Fruit fly (Drosophila melanogaster) whole organism, pupa: ENCODE results near the gene Ect3.

Experiments
- CG10348 ChIP-seq: fragments of 200-800 bp; sonication (Bioruptor generic); IDR thresholded peaks from 2 replicates; pipeline ENCODE4 v1.3.6; 2022; ENCODE audit warnings: missing biosample characterization, missing genetic modification characterization
- CG12605 ChIP-seq: fragments of 200-800 bp; sonication (Bioruptor generic); IDR thresholded peaks from 2 replicates; pipeline ENCODE4 v1.3.6; 2022; ENCODE audit warnings: missing biosample characterization, missing genetic modification characterization
- CG13204 ChIP-seq: fragments of 200-800 bp; sonication (Bioruptor generic); optimal IDR thresholded peaks from 2 replicates; lab custom pipeline; 2018; ENCODE audit warnings: missing biosample characterization, mild to moderate bottlenecking, missing genetic modification characterization, moderate library complexity
- CG14655 ChIP-seq: fragments of 200-800 bp; sonication (Bioruptor generic); optimal IDR thresholded peaks from 3 replicates; lab custom pipeline; 2017; ENCODE audit warnings: mild to moderate bottlenecking, missing biosample characterization, missing genetic modification reagents, missing genetic modification characterization
- CG15710 ChIP-seq: fragments of 200-800 bp; sonication (Bioruptor generic); optimal IDR thresholded peaks from 2 replicates; lab custom pipeline; 2018; ENCODE audit warnings: missing biosample characterization, mild to moderate bottlenecking, missing genetic modification characterization, moderate library complexity
- CG17806 ChIP-seq: fragments of 200-800 bp; sonication (Bioruptor generic); optimal IDR thresholded peaks from 2 replicates; lab custom pipeline; 2018; ENCODE audit warnings: missing biosample characterization, mild to moderate bottlenecking, missing genetic modification characterization, moderate library complexity
- CG32121 ChIP-seq: fragments of 200-800 bp; sonication (Bioruptor generic); IDR thresholded peaks from 2 replicates; pipeline ENCODE4 v1.3.6; 2022; ENCODE audit warnings: missing biosample characterization, missing genetic modification characterization
- CG34367 ChIP-seq: fragments of 200-800 bp; sonication (Bioruptor generic); optimal IDR thresholded peaks from 2 replicates; lab custom pipeline; 2018; ENCODE audit warnings: missing biosample characterization, mild to moderate bottlenecking, missing genetic modification characterization
- CG4496 ChIP-seq: fragments of 200-800 bp; sonication (Bioruptor generic); IDR thresholded peaks from 3 replicates; pipeline ENCODE4 v1.3.6; 2022; ENCODE audit warnings: missing biosample characterization, missing genetic modification characterization
- CG8159 ChIP-seq: fragments of 200-800 bp; sonication (Bioruptor generic); optimal IDR thresholded peaks from 3 replicates; lab custom pipeline; 2018; ENCODE audit warnings: missing biosample characterization, mild to moderate bottlenecking, missing genetic modification characterization, moderate library complexity
- CG8301 ChIP-seq: fragments of 200-800 bp; sonication (Bioruptor generic); optimal IDR thresholded peaks from 2 replicates; lab custom pipeline; 2018; ENCODE audit warnings: missing biosample characterization, mild to moderate bottlenecking, missing genetic modification characterization
- CG9948 ChIP-seq: fragments of 200-800 bp; sonication (Bioruptor generic); optimal IDR thresholded peaks from 2 replicates; lab custom pipeline; 2018; ENCODE audit warnings: missing biosample characterization, mild to moderate bottlenecking, missing genetic modification characterization, moderate library complexity
- D1 ChIP-seq: fragments of 200-800 bp; sonication (Bioruptor generic); optimal IDR thresholded peaks from 2 replicates; lab custom pipeline; 2018; ENCODE audit warnings: missing biosample characterization, mild to moderate bottlenecking, missing genetic modification characterization, moderate library complexity
- EcR ChIP-seq: fragments of 200-800 bp; sonication (Bioruptor generic); optimal IDR thresholded peaks from 3 replicates; lab custom pipeline; 2019; ENCODE audit warnings: missing biosample characterization, missing genetic modification characterization, mild to moderate bottlenecking, moderate library complexity, missing genetic modification reagents
- Ets98B ChIP-seq: fragments of 200-800 bp; sonication (Bioruptor generic); IDR thresholded peaks from 2 replicates; pipeline ENCODE4 v1.3.6; 2022; ENCODE audit warnings: missing biosample characterization, missing genetic modification characterization
- Pif1A ChIP-seq: fragments of 200-800 bp; sonication (Bioruptor generic); optimal IDR thresholded peaks from 3 replicates; lab custom pipeline; 2016; ENCODE audit warnings: missing biosample characterization, missing genetic modification characterization
- Pif1B ChIP-seq: fragments of 200-800 bp; sonication (Bioruptor generic); optimal IDR thresholded peaks from 3 replicates; lab custom pipeline; 2016; ENCODE audit warnings: missing biosample characterization, missing genetic modification characterization
- Snoo ChIP-seq: fragments of 200-800 bp; sonication (Bioruptor generic); optimal IDR thresholded peaks from 3 replicates; lab custom pipeline; 2017; ENCODE audit warnings: missing biosample characterization, mild to moderate bottlenecking, missing genetic modification characterization, inconsistent platforms
- fd96Ca ChIP-seq: fragments of 200-800 bp; sonication (Bioruptor generic); IDR thresholded peaks from 3 replicates; pipeline ENCODE4 v1.3.6; 2022; ENCODE audit warnings: missing biosample characterization, missing genetic modification characterization
- gl ChIP-seq: fragments of 200-800 bp; sonication (Bioruptor generic); optimal IDR thresholded peaks from 2 replicates; lab custom pipeline; 2018; ENCODE audit warnings: missing biosample characterization, mild to moderate bottlenecking, missing genetic modification characterization
- rn ChIP-seq: fragments of 200-800 bp; sonication (Bioruptor generic); IDR thresholded peaks from 2 replicates; pipeline ENCODE4 v1.3.6; 2022; ENCODE audit warnings: missing biosample characterization, missing genetic modification characterization

Gene Ect3

DNA sequence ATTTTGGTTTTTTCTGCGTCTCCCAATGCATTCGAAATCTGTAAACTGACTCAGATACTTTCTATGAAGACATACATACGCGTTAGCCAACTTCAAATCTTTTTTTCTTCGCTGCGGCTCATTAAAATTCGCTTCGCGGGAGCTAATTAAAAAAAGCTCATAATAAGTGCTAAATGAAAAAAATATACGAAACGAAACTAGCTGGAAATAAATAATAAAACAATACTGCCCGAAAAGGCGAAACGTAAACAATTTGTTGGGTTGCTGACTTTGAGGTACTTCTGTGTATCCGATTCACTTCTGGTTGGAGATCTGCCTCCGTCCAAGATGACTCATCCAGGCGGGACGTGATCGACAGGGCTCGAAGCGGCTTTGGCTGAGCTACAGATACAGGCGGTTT lies 9.1 kb upstream of the Ect3 start:
- TF ChIP-seq CG9948 (tag; lab: Kevin White, UChicago) (no peak), CG13204 (GFP tag; lab: Kevin White, UChicago) (peak; percentile 42), CG8159 (tag; lab: Kevin White, UChicago) (no peak), CG12605 (GFP tag; lab: Robert Waterston, UW) (no peak)
- TF ChIP-seq, all 21 proteins: peak for 1

DNA sequence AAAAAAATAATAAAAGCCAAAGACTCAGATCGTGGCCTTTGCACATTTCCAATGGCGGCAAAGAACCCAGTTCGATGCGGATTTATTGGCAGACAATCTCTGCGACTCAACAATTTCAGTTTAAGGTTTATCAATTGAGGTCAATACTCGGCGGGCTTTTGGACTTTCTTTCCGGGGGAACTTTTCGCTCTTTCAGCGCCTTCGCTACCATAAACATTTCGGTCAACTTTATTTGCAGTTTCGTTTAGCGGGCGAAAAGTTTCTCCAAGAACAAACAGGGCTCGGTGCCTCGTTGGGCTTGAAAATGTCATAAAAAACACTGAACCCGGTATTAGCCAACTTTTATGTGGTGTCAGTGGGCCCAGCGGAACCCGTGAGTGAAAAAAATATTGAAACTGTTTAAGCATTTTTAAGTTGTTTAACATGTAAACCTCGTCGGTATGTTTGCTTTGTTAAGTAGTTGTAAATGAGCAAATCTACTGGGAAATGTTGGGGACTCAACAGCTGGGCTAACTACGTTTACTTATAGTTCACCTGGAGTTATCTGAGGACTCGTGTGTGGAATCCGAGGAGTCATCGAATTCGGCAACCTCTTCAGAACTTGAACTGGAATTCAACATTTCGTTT lies 7.4 kb upstream of the Ect3 start:
- no peak for TF ChIP-seq CG9948 (tag; lab: Kevin White, UChicago)
- TF ChIP-seq CG12605 (GFP tag; lab: Robert Waterston, UW): no peak
- TF ChIP-seq rn (GFP tag; lab: Robert Waterston, UW): no peak
- no peak for TF ChIP-seq CG14655 (GFP tag; lab: Kevin White, UChicago)
- no peak for TF ChIP-seq CG8159 (tag; lab: Kevin White, UChicago)
- TF ChIP-seq gl (tag; lab: Kevin White, UChicago): no peak
- no peak for TF ChIP-seq Pif1B (GFP tag; lab: Kevin White, UChicago)

DNA sequence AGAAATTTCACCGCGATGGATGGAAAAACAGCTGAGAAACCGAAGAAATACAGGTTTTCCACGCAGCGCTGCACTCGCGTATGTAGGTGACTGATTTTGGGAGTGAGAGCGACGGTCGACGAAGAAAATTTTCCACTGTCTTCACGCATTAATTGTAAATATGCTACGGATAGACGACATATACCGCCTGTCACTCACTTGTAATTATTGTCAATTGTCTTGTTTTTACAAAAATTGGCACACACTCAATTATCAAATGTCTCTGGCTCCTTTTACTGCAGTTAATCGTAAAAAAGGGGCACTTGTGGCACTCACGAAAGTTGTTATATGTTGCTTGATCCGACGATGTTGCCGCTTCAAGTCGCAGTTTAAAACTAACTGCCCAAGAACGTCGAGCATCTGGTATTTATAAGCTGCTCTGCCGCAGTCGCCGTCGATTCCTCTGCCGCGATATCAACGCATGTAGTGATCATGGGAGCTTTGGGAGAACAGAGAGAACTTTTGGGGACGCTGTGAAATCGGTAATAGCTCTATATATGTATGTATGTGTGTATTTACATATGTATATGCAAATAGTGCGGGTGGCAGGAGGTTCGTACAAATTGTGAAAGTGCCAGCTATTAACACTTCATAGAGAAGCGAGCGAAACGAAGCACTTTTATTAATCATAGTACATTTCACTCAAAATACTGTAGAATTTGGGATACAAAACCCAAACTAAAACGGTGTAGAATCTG lies 6.0 kb upstream of the Ect3 start, which contains the start of gene mfas:
TSS of gene mfas (minus strand) at position 382 of the 737 bp plus-strand sequence.
- TF ChIP-seq rn (GFP tag; lab: Robert Waterston, UW) (no peak), EcR (GFP tag; lab: Kevin White, UChicago) (peak; percentile 58), CG9948 (tag; lab: Kevin White, UChicago) (no peak), CG13204 (GFP tag; lab: Kevin White, UChicago) (peak; percentile 21), Pif1B (GFP tag; lab: Kevin White, UChicago) (peak; percentile 51), CG10348 (GFP tag; lab: Robert Waterston, UW) (no peak), CG14655 (GFP tag; lab: Kevin White, UChicago) (no peak), Snoo (tag; lab: Kevin White, UChicago) (peak; percentile 3), CG12605 (GFP tag; lab: Robert Waterston, UW) (0 out of 2 replicates have a peak, but pooled peaks have one; percentile 9), CG32121 (no peak), gl (tag; lab: Kevin White, UChicago) (no peak), CG34367 (no peak), fd96Ca (GFP tag; lab: Robert Waterston, UW) (no peak), CG4496 (GFP tag; lab: Robert Waterston, UW) (0 out of 3 replicates have a peak, but pooled peaks have one; percentile 38), Ets98B (no peak; the same call in 1 of the 2 replicates), Pif1A (GFP tag; lab: Kevin White, UChicago) (peak; percentile 37), CG8301 (tag; lab: Kevin White, UChicago) (no peak), CG17806 (tag; lab: Kevin White, UChicago) (no peak), CG8159 (tag; lab: Kevin White, UChicago) (no peak), D1 (tag; lab: Kevin White, UChicago) (no peak), CG15710 (no peak)

DNA sequence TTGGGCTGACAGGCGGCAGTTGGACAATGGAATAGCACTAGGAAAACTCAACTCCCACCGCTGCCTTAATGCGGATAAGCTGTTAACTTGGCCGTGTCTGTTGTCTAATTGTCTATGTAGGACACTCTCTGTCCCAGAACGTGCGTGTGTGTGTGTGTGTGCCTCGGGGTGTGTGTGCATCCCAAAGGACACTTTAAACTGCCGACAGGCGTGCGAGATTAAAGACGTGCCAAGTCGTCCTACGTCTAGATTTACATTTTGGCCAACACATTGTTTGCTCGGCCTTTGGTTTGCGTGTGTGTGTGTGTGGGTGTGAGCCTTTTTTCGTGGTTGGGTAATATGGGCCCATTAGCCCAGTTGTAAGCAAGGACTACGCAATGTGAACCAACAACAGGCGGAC lies 948 bp upstream of the Ect3 start:
- no peak for TF ChIP-seq CG8159 (tag; lab: Kevin White, UChicago)
- TF ChIP-seq CG12605 (GFP tag; lab: Robert Waterston, UW): no peak
- TF ChIP-seq rn (GFP tag; lab: Robert Waterston, UW): no peak
- no peak for TF ChIP-seq fd96Ca (GFP tag; lab: Robert Waterston, UW)
- TF ChIP-seq gl (tag; lab: Kevin White, UChicago): no peak
- TF ChIP-seq CG32121: no peak
- TF ChIP-seq Pif1B (GFP tag; lab: Kevin White, UChicago): no peak
- TF ChIP-seq CG34367: no peak
- TF ChIP-seq Ets98B: no peak
- TF ChIP-seq CG9948 (tag; lab: Kevin White, UChicago): no peak
- TF ChIP-seq CG14655 (GFP tag; lab: Kevin White, UChicago): no peak
- no peak for TF ChIP-seq CG13204 (GFP tag; lab: Kevin White, UChicago)
- no peak for TF ChIP-seq CG10348 (GFP tag; lab: Robert Waterston, UW)
- TF ChIP-seq CG15710: no peak
- no peak for TF ChIP-seq CG4496 (GFP tag; lab: Robert Waterston, UW)
- no peak for TF ChIP-seq EcR (GFP tag; lab: Kevin White, UChicago)
- TF ChIP-seq CG17806 (tag; lab: Kevin White, UChicago): no peak

DNA sequence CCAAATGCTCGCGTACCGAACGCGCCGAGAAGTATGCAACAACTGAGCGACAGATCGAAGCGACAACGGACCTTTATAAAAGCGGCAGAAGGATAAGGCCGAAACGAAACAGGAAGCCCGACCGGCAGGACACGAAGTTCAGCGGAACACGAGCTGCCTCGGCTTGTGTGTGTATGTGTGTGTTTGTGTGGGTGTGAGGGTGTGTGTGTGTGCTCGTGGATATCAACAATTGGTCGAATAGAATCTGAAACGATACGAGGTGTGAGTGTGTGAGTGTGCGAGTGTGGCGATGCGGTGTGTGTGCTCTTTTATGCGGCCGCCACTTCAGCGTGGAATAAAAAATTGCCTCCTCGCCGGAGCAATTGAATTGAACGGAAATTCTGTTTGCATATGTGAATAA lies 6.3 kb downstream of the Ect3 start, which contains the start of gene Tk:
TSS of gene Tk (minus strand) at position 57 of the 400 bp plus-strand sequence.
- TF ChIP-seq gl (tag; lab: Kevin White, UChicago) (no peak), CG17806 (tag; lab: Kevin White, UChicago) (no peak), CG8301 (tag; lab: Kevin White, UChicago) (no peak), CG4496 (GFP tag; lab: Robert Waterston, UW) (no peak), D1 (tag; lab: Kevin White, UChicago) (no peak), CG14655 (GFP tag; lab: Kevin White, UChicago) (no peak), fd96Ca (GFP tag; lab: Robert Waterston, UW) (no peak), Pif1A (GFP tag; lab: Kevin White, UChicago) (no peak), CG12605 (GFP tag; lab: Robert Waterston, UW) (peak; percentile 26; the same call in 1 of the 2 replicates)
